Fruit fly (Drosophila melanogaster) whole organism, pupa: ENCODE data around the gene Hex-t2.

Experiments used
- CG10348 ChIP-seq: fragments of 200-800 bp; sonication (Bioruptor generic); IDR thresholded peaks from 2 replicates; pipeline ENCODE4 v1.3.6; 2022; ENCODE audit warnings: missing biosample characterization, missing genetic modification characterization
- CG12605 ChIP-seq: fragments of 200-800 bp; sonication (Bioruptor generic); IDR thresholded peaks from 2 replicates; pipeline ENCODE4 v1.3.6; 2022; ENCODE audit warnings: missing biosample characterization, missing genetic modification characterization
- CG13204 ChIP-seq: fragments of 200-800 bp; sonication (Bioruptor generic); optimal IDR thresholded peaks from 2 replicates; lab custom pipeline; 2018; ENCODE audit warnings: missing biosample characterization, mild to moderate bottlenecking, missing genetic modification characterization, moderate library complexity
- CG14655 ChIP-seq: fragments of 200-800 bp; sonication (Bioruptor generic); optimal IDR thresholded peaks from 3 replicates; lab custom pipeline; 2017; ENCODE audit warnings: mild to moderate bottlenecking, missing biosample characterization, missing genetic modification reagents, missing genetic modification characterization
- CG15710 ChIP-seq: fragments of 200-800 bp; sonication (Bioruptor generic); optimal IDR thresholded peaks from 2 replicates; lab custom pipeline; 2018; ENCODE audit warnings: missing biosample characterization, mild to moderate bottlenecking, missing genetic modification characterization, moderate library complexity
- CG17806 ChIP-seq: fragments of 200-800 bp; sonication (Bioruptor generic); optimal IDR thresholded peaks from 2 replicates; lab custom pipeline; 2018; ENCODE audit warnings: missing biosample characterization, mild to moderate bottlenecking, missing genetic modification characterization, moderate library complexity
- CG32121 ChIP-seq: fragments of 200-800 bp; sonication (Bioruptor generic); IDR thresholded peaks from 2 replicates; pipeline ENCODE4 v1.3.6; 2022; ENCODE audit warnings: missing biosample characterization, missing genetic modification characterization
- CG34367 ChIP-seq: fragments of 200-800 bp; sonication (Bioruptor generic); optimal IDR thresholded peaks from 2 replicates; lab custom pipeline; 2018; ENCODE audit warnings: missing biosample characterization, mild to moderate bottlenecking, missing genetic modification characterization
- CG4496 ChIP-seq: fragments of 200-800 bp; sonication (Bioruptor generic); IDR thresholded peaks from 3 replicates; pipeline ENCODE4 v1.3.6; 2022; ENCODE audit warnings: missing biosample characterization, missing genetic modification characterization
- CG8159 ChIP-seq: fragments of 200-800 bp; sonication (Bioruptor generic); optimal IDR thresholded peaks from 3 replicates; lab custom pipeline; 2018; ENCODE audit warnings: missing biosample characterization, mild to moderate bottlenecking, missing genetic modification characterization, moderate library complexity
- CG8301 ChIP-seq: fragments of 200-800 bp; sonication (Bioruptor generic); optimal IDR thresholded peaks from 2 replicates; lab custom pipeline; 2018; ENCODE audit warnings: missing biosample characterization, mild to moderate bottlenecking, missing genetic modification characterization
- CG9948 ChIP-seq: fragments of 200-800 bp; sonication (Bioruptor generic); optimal IDR thresholded peaks from 2 replicates; lab custom pipeline; 2018; ENCODE audit warnings: missing biosample characterization, mild to moderate bottlenecking, missing genetic modification characterization, moderate library complexity
- D1 ChIP-seq: fragments of 200-800 bp; sonication (Bioruptor generic); optimal IDR thresholded peaks from 2 replicates; lab custom pipeline; 2018; ENCODE audit warnings: missing biosample characterization, mild to moderate bottlenecking, missing genetic modification characterization, moderate library complexity
- EcR ChIP-seq: fragments of 200-800 bp; sonication (Bioruptor generic); optimal IDR thresholded peaks from 3 replicates; lab custom pipeline; 2019; ENCODE audit warnings: missing biosample characterization, missing genetic modification characterization, mild to moderate bottlenecking, moderate library complexity, missing genetic modification reagents
- Ets98B ChIP-seq: fragments of 200-800 bp; sonication (Bioruptor generic); IDR thresholded peaks from 2 replicates; pipeline ENCODE4 v1.3.6; 2022; ENCODE audit warnings: missing biosample characterization, missing genetic modification characterization
- Pif1A ChIP-seq: fragments of 200-800 bp; sonication (Bioruptor generic); optimal IDR thresholded peaks from 3 replicates; lab custom pipeline; 2016; ENCODE audit warnings: missing biosample characterization, missing genetic modification characterization
- Pif1B ChIP-seq: fragments of 200-800 bp; sonication (Bioruptor generic); optimal IDR thresholded peaks from 3 replicates; lab custom pipeline; 2016; ENCODE audit warnings: missing biosample characterization, missing genetic modification characterization
- Snoo ChIP-seq: fragments of 200-800 bp; sonication (Bioruptor generic); optimal IDR thresholded peaks from 3 replicates; lab custom pipeline; 2017; ENCODE audit warnings: missing biosample characterization, mild to moderate bottlenecking, missing genetic modification characterization, inconsistent platforms
- fd96Ca ChIP-seq: fragments of 200-800 bp; sonication (Bioruptor generic); IDR thresholded peaks from 3 replicates; pipeline ENCODE4 v1.3.6; 2022; ENCODE audit warnings: missing biosample characterization, missing genetic modification characterization
- gl ChIP-seq: fragments of 200-800 bp; sonication (Bioruptor generic); optimal IDR thresholded peaks from 2 replicates; lab custom pipeline; 2018; ENCODE audit warnings: missing biosample characterization, mild to moderate bottlenecking, missing genetic modification characterization
- rn ChIP-seq: fragments of 200-800 bp; sonication (Bioruptor generic); IDR thresholded peaks from 2 replicates; pipeline ENCODE4 v1.3.6; 2022; ENCODE audit warnings: missing biosample characterization, missing genetic modification characterization

Hex-t2 gene

dm6 chr3R:26450371-26450770 lies at the start of gene Hex-t2:
TSS of gene Hex-t2 (plus strand) at chr3R:26450671.
- no peak for TF ChIP-seq D1 (tag; lab: Kevin White, UChicago)
- TF ChIP-seq CG14655 (GFP tag; lab: Kevin White, UChicago): no peak
- TF ChIP-seq CG10348 (GFP tag; lab: Robert Waterston, UW): no peak
- no peak for TF ChIP-seq Snoo (tag; lab: Kevin White, UChicago)
- no peak for TF ChIP-seq CG4496 (GFP tag; lab: Robert Waterston, UW)
- no peak for TF ChIP-seq CG8159 (tag; lab: Kevin White, UChicago)
- no peak for TF ChIP-seq CG15710 (tag; lab: Kevin White, UChicago)
- TF ChIP-seq CG17806 (tag; lab: Kevin White, UChicago): no peak
- no peak for TF ChIP-seq EcR (GFP tag; lab: Kevin White, UChicago)
- TF ChIP-seq CG32121 (GFP tag; lab: Robert Waterston, UW): no peak
- TF ChIP-seq CG34367 (tag; lab: Kevin White, UChicago): no peak
- no peak for TF ChIP-seq CG13204
- TF ChIP-seq Ets98B (GFP tag; lab: Robert Waterston, UW): no peak
- TF ChIP-seq Pif1B (GFP tag; lab: Kevin White, UChicago): no peak
- TF ChIP-seq CG8301 (tag; lab: Kevin White, UChicago): no peak
- no peak for TF ChIP-seq gl (tag; lab: Kevin White, UChicago)
- no peak for TF ChIP-seq rn (GFP tag; lab: Robert Waterston, UW)
- no peak for TF ChIP-seq fd96Ca (GFP tag; lab: Robert Waterston, UW)
- TF ChIP-seq CG9948 (tag; lab: Kevin White, UChicago): no peak

dm6 chr3R:26403556-26403955 lies 46.9 kb upstream of the Hex-t2 start, which contains the start of gene ppk15:
TSS of gene ppk15 (minus strand) at chr3R:26403656.
- TF ChIP-seq CG12605 (GFP tag; lab: Robert Waterston, UW): no peak
- no peak for TF ChIP-seq EcR (GFP tag; lab: Kevin White, UChicago)
- no peak for TF ChIP-seq CG14655 (GFP tag; lab: Kevin White, UChicago)
- TF ChIP-seq fd96Ca (GFP tag; lab: Robert Waterston, UW): no peak
- no peak for TF ChIP-seq CG8301 (tag; lab: Kevin White, UChicago)
- no peak for TF ChIP-seq CG34367 (tag; lab: Kevin White, UChicago)
- TF ChIP-seq gl (tag; lab: Kevin White, UChicago): no peak

- TF ChIP-seq CG17806 (tag; lab: Kevin White, UChicago): no peak
- no peak for TF ChIP-seq CG34367 (tag; lab: Kevin White, UChicago)
- TF ChIP-seq CG8159 (tag; lab: Kevin White, UChicago): no peak
- no peak for TF ChIP-seq rn (GFP tag; lab: Robert Waterston, UW)
- no peak for TF ChIP-seq CG9948 (tag; lab: Kevin White, UChicago)
- peak; percentile 35; the same call in 2 of the 3 replicates for TF ChIP-seq fd96Ca (GFP tag; lab: Robert Waterston, UW)
- TF ChIP-seq CG10348 (GFP tag; lab: Robert Waterston, UW): no peak
- TF ChIP-seq CG14655 (GFP tag; lab: Kevin White, UChicago): no peak
- no peak for TF ChIP-seq CG15710 (tag; lab: Kevin White, UChicago)
- TF ChIP-seq Pif1A: no peak
- TF ChIP-seq CG8301 (tag; lab: Kevin White, UChicago): no peak
- no peak for TF ChIP-seq gl (tag; lab: Kevin White, UChicago)
- TF ChIP-seq CG32121 (GFP tag; lab: Robert Waterston, UW): peak; percentile 79
- TF ChIP-seq Snoo (tag; lab: Kevin White, UChicago): no peak
- peak; percentile 78 for TF ChIP-seq CG4496 (GFP tag; lab: Robert Waterston, UW)
- no peak for TF ChIP-seq Pif1B (GFP tag; lab: Kevin White, UChicago)
- TF ChIP-seq CG13204: no peak
- no peak for TF ChIP-seq EcR (GFP tag; lab: Kevin White, UChicago)
- no peak for TF ChIP-seq D1 (tag; lab: Kevin White, UChicago)
- peak; percentile 72 for TF ChIP-seq Ets98B (GFP tag; lab: Robert Waterston, UW)
- TF ChIP-seq CG12605 (GFP tag; lab: Robert Waterston, UW): no peak
Measured at dm6 chr3R:26409780-26410179, 40.7 kb upstream of the Hex-t2 start.

dm6 chr3R:26413788-26414187 lies 36.7 kb upstream of the Hex-t2 start, which contains the start of gene Ald2:
TSS of gene Ald2 (plus strand) at chr3R:26414088.
- TF ChIP-seq gl (tag; lab: Kevin White, UChicago): no peak

- TF ChIP-seq CG8159 (tag; lab: Kevin White, UChicago) (no peak), CG32121 (GFP tag; lab: Robert Waterston, UW) (no peak), Pif1A (no peak), Pif1B (GFP tag; lab: Kevin White, UChicago) (no peak), CG34367 (tag; lab: Kevin White, UChicago) (no peak), CG13204 (no peak), fd96Ca (GFP tag; lab: Robert Waterston, UW) (no peak), CG4496 (GFP tag; lab: Robert Waterston, UW) (no peak), CG14655 (GFP tag; lab: Kevin White, UChicago) (no peak), CG17806 (tag; lab: Kevin White, UChicago) (no peak), EcR (GFP tag; lab: Kevin White, UChicago) (no peak)
- TF ChIP-seq, all 21 proteins: peak for 0
Measured at dm6 chr3R:26425005-26425404, 25.5 kb upstream of the Hex-t2 start, which contains the start of gene CG6503. TSS of gene CG6503 (minus strand) at chr3R:26425105.

- TF ChIP-seq CG32121 (GFP tag; lab: Robert Waterston, UW) (no peak), CG9948 (tag; lab: Kevin White, UChicago) (no peak), Pif1A (no peak), CG14655 (GFP tag; lab: Kevin White, UChicago) (no peak)
- TF ChIP-seq, all 21 proteins: peak for 0
Measured at dm6 chr3R:26425681-26426080, 24.8 kb upstream of the Hex-t2 start, which contains the start of gene CG34291. TSS of gene CG34291 (minus strand) at chr3R:26425781.
